Fruit fly (Drosophila melanogaster): Measurements from ENCODE around the gene fbp.

Gene fbp

DNA sequence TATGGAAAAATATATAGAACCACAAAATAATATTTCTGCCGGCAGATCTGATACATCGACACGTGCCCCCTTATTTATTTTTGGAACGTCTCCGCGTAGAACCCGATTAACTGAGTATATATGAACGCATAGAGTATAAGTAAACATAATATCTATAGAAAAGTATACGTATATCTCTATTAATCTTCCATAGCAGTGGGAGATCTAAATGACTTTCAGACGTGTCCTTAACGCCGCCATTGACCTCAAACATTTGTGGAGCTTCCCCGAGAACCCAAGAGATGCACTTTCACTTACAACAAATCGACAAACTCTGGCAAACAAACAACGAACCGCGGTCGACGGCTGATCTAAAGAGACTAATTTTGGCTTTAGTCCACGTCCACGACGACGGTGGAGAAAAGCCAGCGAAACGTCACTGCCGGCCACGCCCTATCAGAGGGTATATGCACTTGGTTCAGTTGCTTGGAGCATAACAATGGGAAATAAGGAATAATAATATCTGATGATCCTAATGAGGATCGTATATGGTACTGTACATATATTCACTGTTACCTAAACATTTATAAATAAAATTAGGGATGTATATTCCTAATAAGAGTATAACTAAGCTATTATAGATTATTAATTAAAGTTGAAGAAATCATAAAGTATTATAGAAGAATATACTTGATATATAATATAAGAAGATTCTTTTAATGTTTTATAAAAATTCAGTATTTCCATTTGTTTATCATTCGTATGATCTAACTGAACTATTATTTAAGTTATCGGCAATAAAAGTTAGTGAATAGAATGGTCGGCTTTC is at the start of gene fbp (continued):
- TF ChIP-seq seq (GFP tag; IDR thresholded peaks at IDR 0.05) (no peak), CG9727 (GFP tag; optimal IDR thresholded peaks at IDR 0.05) (peak; percentile 80), CG3838 (GFP tag; optimal IDR thresholded peaks at IDR 0.05) (no peak), eve (GFP tag; optimal IDR thresholded peaks at IDR 0.05) (no peak), CG30020 (tag; optimal IDR thresholded peaks at IDR 0.05) (peak; percentile 19), CG15073 (GFP tag; optimal IDR thresholded peaks at IDR 0.05) (no peak), zfh1 (GFP tag; IDR thresholded peaks at IDR 0.05) (peak; percentile 55; the same call in 1 of the 3 replicates), CG32772 (GFP tag; IDR thresholded peaks at IDR 0.05) (0 out of 2 replicates have a peak, but pooled peaks have one; percentile 22), HLH54F (GFP tag; optimal IDR thresholded peaks at IDR 0.05) (no peak), CG7987 (GFP tag; optimal IDR thresholded peaks at IDR 0.05) (no peak), Bteb2 (GFP tag; optimal IDR thresholded peaks at IDR 0.05) (no peak), Asciz (GFP tag; optimal IDR thresholded peaks at IDR 0.05) (peak; percentile 20), Gug (GFP tag; IDR thresholded peaks at IDR 0.05) (peak; percentile 59; the same call in 2 of the 4 replicates), CG2199 (GFP tag; IDR thresholded peaks at IDR 0.05) (0 out of 3 replicates have a peak, but pooled peaks have one; percentile 19), CG11696 (GFP tag; IDR thresholded peaks at IDR 0.05) (no peak), ato (GFP tag; IDR thresholded peaks at IDR 0.05; ENCODE audit: partially characterized antibody) (no peak), unc-4 (GFP tag; IDR thresholded peaks at IDR 0.05; ENCODE audit: partially characterized antibody) (no peak), CG1024 (GFP tag; IDR thresholded peaks at IDR 0.05) (peak; percentile 39; the same call in 1 of the 2 replicates), oc (tag; optimal IDR thresholded peaks at IDR 0.05) (no peak), CG15601 (tag; optimal IDR thresholded peaks at IDR 0.05) (peak; percentile 36), so (GFP tag; IDR thresholded peaks at IDR 0.05) (no peak), btn (GFP tag; optimal IDR thresholded peaks at IDR 0.05) (no peak), CG9932 (GFP tag; IDR thresholded peaks at IDR 0.05) (peak; percentile 65), slbo (GFP tag; IDR thresholded peaks at IDR 0.05) (peak; percentile 74), CG8290 (GFP tag; optimal IDR thresholded peaks at IDR 0.05) (no peak), CG8290 (tag; optimal IDR thresholded peaks at IDR 0.05) (peak in 1 of 2 experiments; percentile 67), p53 (GFP tag; optimal IDR thresholded peaks at IDR 0.05) (no peak), CG13287 (GFP tag; IDR thresholded peaks at IDR 0.05; ENCODE audit: partially characterized antibody) (no peak), Dek (tag; optimal IDR thresholded peaks at IDR 0.05) (peak; percentile 59), ci (GFP tag; IDR thresholded peaks at IDR 0.05) (peak; percentile 60; the same call in 2 of the 3 replicates), Ptx1 (GFP tag; IDR thresholded peaks at IDR 0.05) (peak; percentile 55), gt (GFP tag; IDR thresholded peaks at IDR 0.05) (0 out of 2 replicates have a peak, but pooled peaks have one; percentile 9), CG7372 (GFP tag; IDR thresholded peaks at IDR 0.05) (no peak), ro (GFP tag; IDR thresholded peaks at IDR 0.05) (no peak), Vsx1 (GFP tag; optimal IDR thresholded peaks at IDR 0.05) (peak; percentile 4), CG9609 (GFP tag; optimal IDR thresholded peaks at IDR 0.05) (no peak), lilli (GFP tag; optimal IDR thresholded peaks at IDR 0.05) (peak; percentile 44), CG11085 (GFP tag; IDR thresholded peaks at IDR 0.05) (no peak), CG15479 (GFP tag; optimal IDR thresholded peaks at IDR 0.05) (no peak), prd (optimal IDR thresholded peaks at IDR 0.05) (no peak), prd (GFP tag; IDR thresholded peaks at IDR 0.05) (peak; percentile 69), CG5245 (GFP tag; optimal IDR thresholded peaks at IDR 0.05) (no peak), CG14860 (GFP tag; IDR thresholded peaks at IDR 0.05; ENCODE audit: partially characterized antibody) (no peak), Ets97D (GFP tag; optimal IDR thresholded peaks at IDR 0.05) (no peak), Dref (GFP tag; IDR thresholded peaks at IDR 0.05) (no peak), CG12219 (GFP tag; optimal IDR thresholded peaks at IDR 0.05) (no peak), Deaf1 (tag; optimal IDR thresholded peaks at IDR 0.05) (peak; percentile 42), CG8478 (optimal IDR thresholded peaks at IDR 0.05) (no peak), lola (GFP tag; optimal IDR thresholded peaks at IDR 0.05) (peak in 1 of 3 experiments; percentile 80), MESR4 (GFP tag; optimal IDR thresholded peaks at IDR 0.05) (no peak)
